Fruit fly (Drosophila melanogaster): ENCODE results near the gene CG5478.
"Not testable (repeated sequence)": the region's sequence is repeated elsewhere in the genome, so short reads cannot be mapped to it uniquely, and the experiment has no call there.

CG5478 gene

DNA sequence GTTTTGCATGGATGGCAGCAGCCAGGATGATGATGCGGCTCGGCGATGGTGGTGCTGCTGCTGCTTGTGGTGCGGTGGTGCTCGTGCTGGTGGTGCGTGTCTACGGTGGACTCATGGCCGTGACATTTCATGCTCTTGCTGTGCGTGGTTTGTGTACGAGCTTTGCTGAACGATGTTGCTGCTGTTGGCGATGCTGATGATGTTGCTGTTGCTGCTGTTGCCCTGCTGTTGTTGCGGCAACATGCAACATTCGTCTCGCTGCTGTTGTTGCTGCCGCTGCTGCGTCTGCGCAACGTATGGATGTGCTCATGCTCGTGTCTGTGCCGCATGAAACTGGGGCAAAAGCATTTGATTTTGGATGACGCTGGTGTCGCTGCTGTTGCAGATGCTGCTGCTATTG lies 20.3 kb downstream of the CG5478 start:
- TF ChIP-seq D1 (tag; optimal IDR thresholded peaks at IDR 0.05) (no peak), CG15710 (tag; optimal IDR thresholded peaks at IDR 0.05) (no peak), CG9948 (tag; optimal IDR thresholded peaks at IDR 0.05) (no peak), Pif1A (GFP tag; optimal IDR thresholded peaks at IDR 0.05) (no peak)

DNA sequence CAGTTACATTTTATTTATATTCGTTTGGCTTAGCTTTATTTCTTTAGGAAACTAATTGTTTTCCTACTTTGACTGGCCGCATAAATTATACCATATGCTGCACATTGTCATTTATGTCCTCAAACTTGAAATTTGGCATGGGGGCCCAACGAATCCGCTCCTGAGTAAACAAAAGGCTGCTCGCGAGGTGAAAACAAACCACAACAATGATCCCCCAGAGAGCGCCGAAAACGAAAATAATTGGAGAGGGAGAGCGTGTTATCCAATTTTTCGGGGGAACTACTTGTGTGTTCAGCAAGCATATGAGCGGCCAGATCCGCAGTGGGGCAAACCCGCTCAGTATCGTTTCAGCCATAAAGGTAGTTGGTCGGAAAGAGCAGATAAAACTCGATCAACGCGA lies 25.4 kb downstream of the CG5478 start, which contains the start of gene EndoU:
Gene EndoU, plus strand, starts transcription at position 301 of the 400 bp plus-strand sequence.
- not testable (repeated sequence) for TF ChIP-seq rn (GFP tag; IDR thresholded peaks at IDR 0.05); CG15710 (tag; optimal IDR thresholded peaks at IDR 0.05); D1 (tag; optimal IDR thresholded peaks at IDR 0.05)

DNA sequence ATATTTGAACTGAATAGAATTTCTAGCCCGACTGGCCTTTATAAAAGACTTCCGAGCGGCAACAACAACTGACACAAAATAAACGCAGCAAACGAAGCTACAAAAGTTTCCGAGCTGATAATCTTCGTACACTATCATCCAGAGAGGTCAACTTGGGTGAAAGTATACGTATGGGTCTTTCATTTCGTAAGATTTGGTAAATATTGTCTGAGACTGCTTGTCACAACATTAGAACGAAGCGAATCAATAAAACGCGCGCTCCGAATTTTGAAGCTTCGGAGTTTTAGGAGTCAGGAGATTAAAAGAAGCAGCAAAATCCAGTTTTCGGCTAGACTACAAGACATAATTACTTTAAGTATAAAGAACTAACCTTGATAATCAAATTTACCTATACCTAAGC lies 29.0 kb downstream of the CG5478 start, which contains the start of gene glob1:
Gene glob1, minus strand, starts transcription at position 101 of the 400 bp plus-strand sequence.
- not testable (repeated sequence) for TF ChIP-seq CG15710 (tag; optimal IDR thresholded peaks at IDR 0.05); CG8159 (tag; optimal IDR thresholded peaks at IDR 0.05); CG13204 (GFP tag; optimal IDR thresholded peaks at IDR 0.05)

DNA sequence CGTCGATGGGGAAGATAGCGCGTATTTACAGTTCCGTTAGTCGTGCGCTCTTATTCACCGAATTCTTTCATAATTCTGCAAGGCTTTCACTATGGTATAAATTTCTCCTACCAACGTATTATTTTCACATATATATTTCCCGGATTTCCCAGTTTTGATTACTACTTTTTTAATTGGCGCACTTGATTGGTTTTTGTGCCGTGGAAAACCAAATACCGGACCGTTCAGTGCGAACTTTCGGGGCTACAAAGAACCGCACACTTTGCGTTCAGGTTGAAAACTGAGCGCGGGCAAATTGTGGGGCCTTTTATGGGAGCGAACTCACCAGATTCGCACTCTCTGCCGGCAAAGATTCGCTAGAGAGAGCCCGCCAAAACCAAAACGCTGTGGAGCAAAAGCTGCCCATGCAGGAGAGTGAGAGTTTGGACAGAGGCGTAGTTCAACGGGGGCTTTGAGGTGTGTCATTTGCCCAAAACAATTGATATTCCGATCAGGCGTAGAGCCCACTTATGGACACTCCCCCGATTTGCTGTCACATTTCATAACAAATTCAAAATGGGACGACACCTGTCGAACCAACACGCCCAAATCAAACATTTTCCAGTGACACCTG lies 32.3 kb downstream of the CG5478 start:
- TF ChIP-seq CG32121 (GFP tag; IDR thresholded peaks at IDR 0.05) (peak; percentile 86), rn (GFP tag; IDR thresholded peaks at IDR 0.05) (0 out of 2 replicates have a peak, but pooled peaks have one; percentile 36), CG4496 (GFP tag; IDR thresholded peaks at IDR 0.05) (peak; percentile 91), CG12605 (GFP tag; IDR thresholded peaks at IDR 0.05) (peak; percentile 89), CG10348 (GFP tag; IDR thresholded peaks at IDR 0.05) (peak; percentile 62; the same call in 1 of the 2 replicates), Ets98B (GFP tag; IDR thresholded peaks at IDR 0.05) (peak; percentile 92), fd96Ca (GFP tag; IDR thresholded peaks at IDR 0.05) (peak; percentile 95)

DNA sequence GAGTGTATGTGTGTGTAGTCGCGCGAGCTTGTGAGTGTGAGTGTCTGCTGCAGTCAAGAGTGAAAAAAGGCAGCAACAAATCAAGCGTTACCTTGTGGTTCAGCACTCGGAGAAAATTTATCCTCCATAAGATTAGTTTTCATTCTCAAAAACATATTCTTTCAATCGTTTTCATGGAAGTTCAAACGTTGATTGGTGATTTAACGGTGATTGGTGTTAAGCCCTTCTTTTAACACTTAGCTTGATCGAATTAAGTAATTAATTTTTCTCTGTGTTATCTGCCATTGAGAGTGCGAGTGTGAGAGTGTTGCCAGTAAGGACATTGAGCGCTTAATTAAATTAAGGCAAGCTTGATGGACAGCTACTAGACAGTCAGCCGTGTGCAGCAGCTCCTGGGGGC lies 33.9 kb downstream of the CG5478 start:
- TF ChIP-seq CG10348 (GFP tag; IDR thresholded peaks at IDR 0.05) = no peak
- peak; percentile 77 for TF ChIP-seq CG8159 (tag; optimal IDR thresholded peaks at IDR 0.05)
- TF ChIP-seq Ets98B (GFP tag; IDR thresholded peaks at IDR 0.05) = peak; percentile 51; the same call in 1 of the 2 replicates
- TF ChIP-seq CG14655 (GFP tag; optimal IDR thresholded peaks at IDR 0.05) = peak; percentile 63
- peak; percentile 64 for TF ChIP-seq Pif1B (GFP tag; optimal IDR thresholded peaks at IDR 0.05)
- TF ChIP-seq CG4496 (GFP tag; IDR thresholded peaks at IDR 0.05) = peak; percentile 61; the same call in 1 of the 3 replicates
- TF ChIP-seq rn (GFP tag; IDR thresholded peaks at IDR 0.05) = no peak
- TF ChIP-seq fd96Ca (GFP tag; IDR thresholded peaks at IDR 0.05) = peak; percentile 69
- peak; percentile 73 for TF ChIP-seq CG17806 (tag; optimal IDR thresholded peaks at IDR 0.05)
- TF ChIP-seq CG9948 (tag; optimal IDR thresholded peaks at IDR 0.05) = peak; percentile 77
- no peak for TF ChIP-seq D1 (tag; optimal IDR thresholded peaks at IDR 0.05)
- peak; percentile 42 for TF ChIP-seq Snoo (tag; optimal IDR thresholded peaks at IDR 0.05)
- TF ChIP-seq CG12605 (GFP tag; IDR thresholded peaks at IDR 0.05) = peak; percentile 57; the same call in 1 of the 2 replicates
- TF ChIP-seq Pif1A (GFP tag; optimal IDR thresholded peaks at IDR 0.05) = peak; percentile 70
- TF ChIP-seq CG15710 (tag; optimal IDR thresholded peaks at IDR 0.05) = peak; percentile 78
- TF ChIP-seq CG34367 (tag; optimal IDR thresholded peaks at IDR 0.05) = peak; percentile 74
- peak; percentile 54 for TF ChIP-seq gl (tag; optimal IDR thresholded peaks at IDR 0.05)
- TF ChIP-seq CG8301 (tag; optimal IDR thresholded peaks at IDR 0.05) = peak; percentile 62
- TF ChIP-seq CG13204 (GFP tag; optimal IDR thresholded peaks at IDR 0.05) = no peak

DNA sequence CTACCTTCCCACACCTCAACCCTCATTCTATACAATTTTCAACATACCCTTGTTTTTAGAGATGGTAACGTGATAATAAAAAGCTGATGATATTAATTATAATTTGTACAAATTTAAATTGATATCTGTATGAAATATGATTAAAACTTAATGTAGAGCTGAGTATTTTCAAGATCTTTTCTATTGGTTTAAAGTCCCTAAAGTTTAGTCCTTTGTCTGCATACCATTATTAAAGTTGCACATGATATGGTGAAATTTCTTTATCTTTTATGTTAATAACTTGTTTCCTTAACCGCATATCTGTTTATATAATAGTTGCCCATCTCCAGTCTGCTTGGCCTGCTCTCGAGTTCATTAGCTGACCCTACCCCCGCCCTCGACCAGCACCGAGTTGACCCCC lies 35.2 kb downstream of the CG5478 start:
- TF ChIP-seq CG14655 (GFP tag; optimal IDR thresholded peaks at IDR 0.05) (peak; percentile 34), CG15710 (tag; optimal IDR thresholded peaks at IDR 0.05) (no peak), CG34367 (tag; optimal IDR thresholded peaks at IDR 0.05) (no peak), CG8301 (tag; optimal IDR thresholded peaks at IDR 0.05) (peak; percentile 21), EcR (GFP tag; optimal IDR thresholded peaks at IDR 0.05) (no peak), CG8159 (tag; optimal IDR thresholded peaks at IDR 0.05) (peak; percentile 15), CG10348 (GFP tag; IDR thresholded peaks at IDR 0.05) (no peak)

DNA sequence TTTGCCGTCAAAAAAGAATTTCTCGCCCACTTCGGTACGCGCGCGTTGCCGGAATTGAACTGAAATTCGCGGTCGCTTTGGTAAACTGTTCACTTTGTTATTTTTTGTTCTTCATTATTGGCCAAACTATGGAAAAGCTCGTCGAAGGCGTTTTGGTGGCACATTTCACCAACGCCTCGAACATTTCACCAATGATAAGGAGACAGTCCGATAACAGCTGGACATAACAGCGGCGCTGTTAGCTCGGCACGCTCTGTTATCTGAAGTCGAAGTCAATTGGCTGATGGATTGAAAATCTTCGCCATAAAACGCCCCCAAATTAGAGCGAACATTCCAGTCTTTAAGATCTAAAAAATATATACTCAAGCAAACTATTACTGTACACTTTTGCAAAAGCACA lies 37.6 kb downstream of the CG5478 start, which contains the start of gene CG14877:
Gene CG14877, minus strand, starts transcription at position 101 of the 400 bp plus-strand sequence.
- TF ChIP-seq CG9948 (tag; optimal IDR thresholded peaks at IDR 0.05) (no peak), CG34367 (tag; optimal IDR thresholded peaks at IDR 0.05) (no peak), gl (tag; optimal IDR thresholded peaks at IDR 0.05) (no peak), EcR (GFP tag; optimal IDR thresholded peaks at IDR 0.05) (no peak), CG8301 (tag; optimal IDR thresholded peaks at IDR 0.05) (no peak), CG14655 (GFP tag; optimal IDR thresholded peaks at IDR 0.05) (no peak), rn (GFP tag; IDR thresholded peaks at IDR 0.05) (no peak), CG4496 (GFP tag; IDR thresholded peaks at IDR 0.05) (no peak), CG15710 (tag; optimal IDR thresholded peaks at IDR 0.05) (no peak), CG8159 (tag; optimal IDR thresholded peaks at IDR 0.05) (no peak), CG10348 (GFP tag; IDR thresholded peaks at IDR 0.05) (no peak)

All from whole organism, pupa.